Worm (Caenorhabditis elegans): Measurements from ENCODE around the gene F28B12.6.

Gene F28B12.6

DNA sequence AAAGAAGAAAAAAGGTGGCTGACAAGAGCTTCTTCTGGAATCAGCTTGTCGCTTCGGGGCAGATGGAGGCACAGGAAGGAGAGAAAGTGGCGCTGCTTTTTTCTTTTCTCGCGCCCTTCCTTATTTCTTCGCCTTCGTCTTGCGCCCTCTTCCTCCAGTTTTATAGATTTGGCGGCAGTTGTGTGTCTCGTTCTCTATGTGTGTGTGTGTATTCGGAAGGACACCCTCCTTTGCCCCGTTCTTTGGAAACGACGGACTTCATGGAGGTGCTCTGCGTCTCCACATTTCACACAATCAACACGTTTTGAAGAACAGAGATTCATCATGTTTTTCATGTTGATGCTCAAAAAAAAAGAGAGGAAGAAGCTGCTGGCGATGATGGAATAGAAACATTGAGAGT is 8.0 kb downstream of the F28B12.6 start (continued):
- no peak for TF ChIP-seq spr-3 (GFP tag; optimal IDR thresholded peaks at IDR 0.05)
- TF ChIP-seq Y105C5A.15 (GFP tag; IDR thresholded peaks at IDR 0.05), result no peak
- no peak for TF ChIP-seq lin-39 (tag; optimal IDR thresholded peaks at IDR 0.05)
- no peak for TF ChIP-seq ama-1 (optimal IDR thresholded peaks at IDR 0.05)
- peak; percentile 44 for TF ChIP-seq set-16 (GFP tag; IDR thresholded peaks at IDR 0.05)
- TF ChIP-seq nhr-111 (GFP tag; optimal IDR thresholded peaks at IDR 0.05), result no peak
- no peak for TF ChIP-seq arid-1 (GFP tag; conservative IDR thresholded peaks at IDR 0.05)
- no peak for TF ChIP-seq ztf-11 (tag; optimal IDR thresholded peaks at IDR 0.05)
- TF ChIP-seq attf-4 (tag; optimal IDR thresholded peaks at IDR 0.05), result no peak
- TF ChIP-seq Y5F2A.4 (GFP tag; optimal IDR thresholded peaks at IDR 0.05), result no peak
- no peak for TF ChIP-seq lir-3 (tag; optimal IDR thresholded peaks at IDR 0.05)
- TF ChIP-seq zag-1 (tag; optimal IDR thresholded peaks at IDR 0.05), result no peak
- no peak for TF ChIP-seq R02D3.7 (tag; optimal IDR thresholded peaks at IDR 0.05)
- TF ChIP-seq snpc-4 (tag; optimal IDR thresholded peaks at IDR 0.05), result no peak
- TF ChIP-seq snpc-1.2 (GFP tag; IDR thresholded peaks at IDR 0.05), result no peak
- TF ChIP-seq spr-1 (tag; optimal IDR thresholded peaks at IDR 0.05), result no peak
- peak; percentile 41 for TF ChIP-seq rbr-2 (tag; optimal IDR thresholded peaks at IDR 0.05)
- peak; percentile 23 for TF ChIP-seq hlh-30 (tag; optimal IDR thresholded peaks at IDR 0.05; ENCODE audit: insufficient read depth)
- peak; percentile 48 for TF ChIP-seq mes-2 (tag; optimal IDR thresholded peaks at IDR 0.05; ENCODE audit: poor library complexity, severe bottlenecking)
- TF ChIP-seq egl-27 (tag; optimal IDR thresholded peaks at IDR 0.05), result no peak
- no peak for TF ChIP-seq mdt-29 (GFP tag; IDR thresholded peaks at IDR 0.05)
- no peak for TF ChIP-seq sdz-12 (GFP tag; optimal IDR thresholded peaks at IDR 0.05)
- TF ChIP-seq dmd-8 (GFP tag; IDR thresholded peaks at IDR 0.05), result no peak
- no peak for TF ChIP-seq dpl-1 (GFP tag; optimal IDR thresholded peaks at IDR 0.05)
- no peak for TF ChIP-seq lin-15B (tag; optimal IDR thresholded peaks at IDR 0.05)
- TF ChIP-seq nhr-41 (GFP tag; IDR thresholded peaks at IDR 0.05), result no peak
- TF ChIP-seq daf-19 (GFP tag; conservative IDR thresholded peaks at IDR 0.05), result no peak
- peak; percentile 61 for TF ChIP-seq nhr-11 (tag; optimal IDR thresholded peaks at IDR 0.05)
- TF ChIP-seq saeg-2 (GFP tag; IDR thresholded peaks at IDR 0.05), result no peak
- no peak for TF ChIP-seq F44E2.7 (GFP tag; IDR thresholded peaks at IDR 0.05)
- no peak for TF ChIP-seq Y75B8A.6 (GFP tag; IDR thresholded peaks at IDR 0.05)
- peak; percentile 29; the same call in 1 of the 2 replicates for TF ChIP-seq egl-43 (GFP tag; IDR thresholded peaks at IDR 0.05)
- no peak for TF ChIP-seq nhr-102 (tag; optimal IDR thresholded peaks at IDR 0.05)
- TF ChIP-seq nhr-42 (GFP tag; IDR thresholded peaks at IDR 0.05), result no peak
- TF ChIP-seq zip-11 (GFP tag; IDR thresholded peaks at IDR 0.05), result no peak
- TF ChIP-seq lin-29 (GFP tag; IDR thresholded peaks at IDR 0.05), result no peak
- TF ChIP-seq madf-5 (GFP tag; IDR thresholded peaks at IDR 0.05), result no peak
- no peak for TF ChIP-seq jun-1 (tag; optimal IDR thresholded peaks at IDR 0.05)
- peak; percentile 22 for TF ChIP-seq hlh-11 (tag; optimal IDR thresholded peaks at IDR 0.05)
- TF ChIP-seq Y48G9A.11 (GFP tag; IDR thresholded peaks at IDR 0.05), result no peak
- TF ChIP-seq daf-12 (tag; optimal IDR thresholded peaks at IDR 0.05), result no peak
- no peak for TF ChIP-seq F26F4.8 (GFP tag; conservative IDR thresholded peaks at IDR 0.05)
- no peak for TF ChIP-seq lim-7 (GFP tag; IDR thresholded peaks at IDR 0.05)
- no peak for TF ChIP-seq unc-130 (GFP tag; optimal IDR thresholded peaks at IDR 0.05)
- TF ChIP-seq mep-1 (tag; optimal IDR thresholded peaks at IDR 0.05), result peak; percentile 18
- TF ChIP-seq nhr-28 (tag; optimal IDR thresholded peaks at IDR 0.05), result no peak
- TF ChIP-seq cey-2 (tag; optimal IDR thresholded peaks at IDR 0.05; ENCODE audit: borderline replicate concordance, insufficient read depth), result no peak
- peak; percentile 45; the same call in 1 of the 2 replicates for TF ChIP-seq hmg-1.1 (GFP tag; IDR thresholded peaks at IDR 0.05)
- no peak for TF ChIP-seq lin-38 (GFP tag; IDR thresholded peaks at IDR 0.05)
- no peak for TF ChIP-seq nhr-237 (tag; optimal IDR thresholded peaks at IDR 0.05)
- TF ChIP-seq dmd-9 (GFP tag; IDR thresholded peaks at IDR 0.05), result no peak
- TF ChIP-seq nhr-6 (tag; optimal IDR thresholded peaks at IDR 0.05), result no peak
- no peak for TF ChIP-seq mxl-3 (GFP tag; optimal IDR thresholded peaks at IDR 0.05)
